Worm (Caenorhabditis elegans) whole organism, L3 larva: ENCODE measurements around the gene Y32F6B.9.

Source experiments
- ZK546.5 ChIP-seq: sonication (generic microtip); optimal IDR thresholded peaks from 2 replicates; lab custom pipeline; 2017; ENCODE audit warnings: missing biosample characterization, missing genetic modification characterization
- ama-1 ChIP-seq: fragments of 150-350 bp; optimal IDR thresholded peaks from 2 replicates; lab custom pipeline; 2018
- mml-1 ChIP-seq: fragments of 150-350 bp; sonication (generic microtip); optimal IDR thresholded peaks from 3 replicates; lab custom pipeline; 2014; ENCODE audit warnings: missing biosample characterization, missing genetic modification characterization
- nhr-25 ChIP-seq: sonication (generic microtip); optimal IDR thresholded peaks from 2 replicates; lab custom pipeline; 2017; ENCODE audit warnings: missing biosample characterization, missing genetic modification characterization
- nhr-76 ChIP-seq: fragments of 150-350 bp; sonication (generic microtip); optimal IDR thresholded peaks from 5 replicates; lab custom pipeline; 2014; ENCODE audit warnings: missing biosample characterization, missing genetic modification characterization

DNA sequence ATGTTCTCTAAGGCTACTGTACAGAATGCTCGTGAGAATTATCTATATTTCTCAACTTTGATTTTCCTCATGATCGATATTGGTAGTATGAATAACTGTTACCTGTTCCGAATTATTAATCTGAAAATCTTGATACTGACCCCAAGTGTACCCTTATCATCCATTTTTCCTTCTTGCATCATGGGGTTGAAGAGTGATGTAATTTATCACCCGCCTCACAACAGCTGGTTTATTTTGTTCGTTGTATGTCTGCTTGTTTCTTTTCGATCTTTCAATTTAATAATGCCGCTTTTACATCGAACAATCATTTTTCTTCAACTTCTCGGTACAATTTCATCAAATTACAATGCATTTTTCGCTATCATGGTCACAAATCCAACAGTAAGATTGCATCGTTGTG is 30.4 kb downstream of the Y32F6B.9 start, which contains the start of gene C35A5.6:
- no peak for TF ChIP-seq nhr-25 (tag; lab: Kevin White, UChicago)
- no peak for TF ChIP-seq ZK546.5 (tag; lab: Kevin White, UChicago)
- TF ChIP-seq ama-1, result no peak
- TF ChIP-seq nhr-76, result no peak
- TF ChIP-seq mml-1 (tag; lab: Kevin White, UChicago), result no peak
